Fruit fly (Drosophila melanogaster) whole organism, embryonic: ENCODE data around the gene IscU.

ENCODE experiments used
- Ada2b ChIP-seq: fragments of 200-800 bp; sonication (Bioruptor generic); IDR thresholded peaks from 2 replicates; pipeline ENCODE4 v1.3.6; 2022; ENCODE audit warnings: missing biosample characterization, missing genetic modification characterization
- CG10147 ChIP-seq: fragments of 200-800 bp; sonication (Bioruptor generic); optimal IDR thresholded peaks from 2 replicates; lab custom pipeline; 2019; ENCODE audit warnings: missing biosample characterization, mild to moderate bottlenecking, missing genetic modification characterization, moderate library complexity
- CG11560 ChIP-seq: fragments of 200-800 bp; sonication (Bioruptor generic); IDR thresholded peaks from 3 replicates; pipeline ENCODE4 v1.3.6; 2022; ENCODE audit warnings: missing biosample characterization, missing genetic modification characterization
- CG12769 ChIP-seq: fragments of 200-800 bp; sonication (Bioruptor generic); optimal IDR thresholded peaks from 2 replicates; lab custom pipeline; 2019; ENCODE audit warnings: missing biosample characterization, mild to moderate bottlenecking, missing genetic modification characterization, moderate library complexity
- CG13296 ChIP-seq: fragments of 200-800 bp; sonication (Bioruptor generic); optimal IDR thresholded peaks from 3 replicates; lab custom pipeline; 2018; ENCODE audit warnings: missing biosample characterization, mild to moderate bottlenecking, missing genetic modification characterization
- CG13894 ChIP-seq: fragments of 200-800 bp; sonication (Bioruptor generic); optimal IDR thresholded peaks from 3 replicates; lab custom pipeline; 2018; ENCODE audit warnings: missing biosample characterization, mild to moderate bottlenecking, missing genetic modification characterization, moderate library complexity
- CG1647 ChIP-seq: fragments of 200-800 bp; sonication (Bioruptor generic); optimal IDR thresholded peaks from 3 replicates; lab custom pipeline; 2016; ENCODE audit warnings: missing biosample characterization, missing genetic modification characterization
- CG16863 ChIP-seq: fragments of 200-800 bp; sonication (Bioruptor generic); optimal IDR thresholded peaks from 3 replicates; lab custom pipeline; 2016; ENCODE audit warnings: missing biosample characterization, missing genetic modification characterization
- CG17361 ChIP-seq: fragments of 200-800 bp; sonication (Bioruptor generic); IDR thresholded peaks from 3 replicates; pipeline ENCODE4 v1.3.6; 2022; ENCODE audit warnings: missing biosample characterization, missing genetic modification characterization
- CG18619 ChIP-seq: fragments of 200-800 bp; sonication (Bioruptor generic); optimal IDR thresholded peaks from 3 replicates; lab custom pipeline; 2017; ENCODE audit warnings: missing biosample characterization, mild to moderate bottlenecking, missing genetic modification characterization
- CG2202 ChIP-seq: fragments of 200-800 bp; sonication (Bioruptor generic); optimal IDR thresholded peaks from 2 replicates; lab custom pipeline; 2018; ENCODE audit warnings: missing biosample characterization, mild to moderate bottlenecking, missing genetic modification characterization
- CG32772 ChIP-seq: fragments of 200-800 bp; sonication (Bioruptor generic); IDR thresholded peaks from 2 replicates; pipeline ENCODE4 v1.3.6; 2022; ENCODE audit warnings: missing biosample characterization, missing genetic modification characterization
- CG34376 ChIP-seq: fragments of 200-800 bp; sonication (Bioruptor generic); optimal IDR thresholded peaks from 2 replicates; lab custom pipeline; 2018; ENCODE audit warnings: missing biosample characterization, mild to moderate bottlenecking, missing genetic modification characterization
- CG3726 ChIP-seq: fragments of 200-800 bp; sonication (Bioruptor generic); IDR thresholded peaks from 3 replicates; pipeline ENCODE4, ENCODE4 v1.3.6; 2022; ENCODE audit warnings: missing biosample characterization, missing genetic modification characterization
- CG42726 ChIP-seq: fragments of 200-800 bp; sonication (Bioruptor generic); IDR thresholded peaks from 2 replicates; pipeline ENCODE4 v1.3.6; 2022; ENCODE audit warnings: missing biosample characterization, missing genetic modification characterization; ENCODE audit not compliant: partially characterized antibody
- CG4424 ChIP-seq: fragments of 200-800 bp; sonication (Bioruptor generic); optimal IDR thresholded peaks from 3 replicates; lab custom pipeline; 2016; ENCODE audit warnings: missing biosample characterization, missing genetic modification characterization
- CG4854 ChIP-seq: fragments of 200-800 bp; sonication (Bioruptor generic); optimal IDR thresholded peaks from 2 replicates; lab custom pipeline; 2016; ENCODE audit warnings: missing biosample characterization, missing genetic modification characterization, inconsistent platforms
- CG6254 ChIP-seq: fragments of 200-800 bp; sonication (Bioruptor generic); optimal IDR thresholded peaks from 3 replicates; lab custom pipeline; 2017; ENCODE audit warnings: mild to moderate bottlenecking, missing biosample characterization, missing genetic modification reagents, missing genetic modification characterization
- CG6854 ChIP-seq: fragments of 200-800 bp; sonication (Bioruptor generic); optimal IDR thresholded peaks from 3 replicates; lab custom pipeline; 2017; ENCODE audit warnings: missing biosample characterization, mild to moderate bottlenecking, missing genetic modification characterization
- CG7556 ChIP-seq: fragments of 200-800 bp; sonication (Bioruptor generic); optimal IDR thresholded peaks from 2 replicates; lab custom pipeline; 2017; ENCODE audit warnings: missing biosample characterization, mild to moderate bottlenecking, missing genetic modification characterization
- CG7987 ChIP-seq: fragments of 200-800 bp; sonication (Bioruptor generic); optimal IDR thresholded peaks from 2 replicates; lab custom pipeline; 2018; ENCODE audit warnings: missing biosample characterization, mild to moderate bottlenecking, missing genetic modification characterization, moderate library complexity
- CG8290 ChIP-seq, 3 experiments: fragments of 200-800 bp; sonication (Bioruptor generic); optimal IDR thresholded peaks; 2 replicates each; lab custom pipeline; 2016 to 2019; ENCODE audit warnings: missing biosample characterization in 3 of 3, missing genetic modification characterization in 3 of 3, mild to moderate bottlenecking in 2 of 3, moderate library complexity in 1 of 3
- Deaf1 ChIP-seq: fragments of 200-800 bp; optimal IDR thresholded peaks from 3 replicates; lab custom pipeline; 2019; ENCODE audit warnings: missing biosample characterization, mild to moderate bottlenecking, missing genetic modification characterization, moderate library complexity
- Doc2 ChIP-seq: fragments of 200-800 bp; sonication (Bioruptor generic); IDR thresholded peaks from 2 replicates; pipeline ENCODE4 v1.3.6; 2022; ENCODE audit warnings: missing biosample characterization, missing genetic modification characterization
- Eip74EF ChIP-seq, 2 experiments: fragments of 200-800 bp in 1 of 2; fragments of >200 bp in 1 of 2; sonication (Bioruptor generic) in 1 of 2; optimal IDR thresholded peaks; 2 replicates each; lab custom pipeline; 2017 to 2019; ENCODE audit warnings: missing biosample characterization in 2 of 2, missing genetic modification characterization in 2 of 2, mild to moderate bottlenecking in 1 of 2, moderate library complexity in 1 of 2
- Ets97D ChIP-seq: fragments of 200-800 bp; sonication (Bioruptor generic); optimal IDR thresholded peaks from 3 replicates; lab custom pipeline; 2016; ENCODE audit warnings: missing biosample characterization, missing genetic modification characterization
- Hey ChIP-seq: fragments of 200-800 bp; sonication (Bioruptor generic); optimal IDR thresholded peaks from 3 replicates; lab custom pipeline; 2018; ENCODE audit warnings: missing biosample characterization, mild to moderate bottlenecking, missing genetic modification characterization
- HmgZ ChIP-seq: fragments of 200-800 bp; sonication (Bioruptor generic); optimal IDR thresholded peaks from 2 replicates; lab custom pipeline; 2018; ENCODE audit warnings: missing biosample characterization, mild to moderate bottlenecking, missing genetic modification characterization
- Hmr ChIP-seq: fragments of 200-800 bp; sonication (Bioruptor generic); optimal IDR thresholded peaks from 3 replicates; lab custom pipeline; 2017; ENCODE audit warnings: mild to moderate bottlenecking, missing biosample characterization, missing genetic modification reagents, missing genetic modification characterization
- Hmx ChIP-seq: fragments of 200-800 bp; sonication (Bioruptor generic); optimal IDR thresholded peaks from 2 replicates; lab custom pipeline; 2016; ENCODE audit warnings: missing biosample characterization, missing genetic modification characterization
- Hr3 ChIP-seq: fragments of 200-800 bp; sonication (Bioruptor generic); optimal IDR thresholded peaks from 3 replicates; lab custom pipeline; 2016; ENCODE audit warnings: missing biosample characterization, missing genetic modification characterization
- Kr ChIP-seq: fragments of 200-800 bp; sonication (Bioruptor generic); optimal IDR thresholded peaks from 2 replicates; lab custom pipeline; 2017; ENCODE audit warnings: missing biosample characterization, mild to moderate bottlenecking, missing genetic modification characterization
- Med ChIP-seq: fragments of 200-800 bp; sonication (Bioruptor generic); peaks from one replicate; lab custom pipeline; 2016; ENCODE audit warnings: missing biosample characterization, missing genetic modification characterization, mild to moderate bottlenecking, inconsistent platforms, moderate library complexity
- Mes4 ChIP-seq: fragments of 200-800 bp; sonication (Bioruptor generic); optimal IDR thresholded peaks from 2 replicates; lab custom pipeline; 2016; ENCODE audit warnings: missing biosample characterization, missing genetic modification characterization
- Opbp ChIP-seq: fragments of 200-800 bp; sonication (Bioruptor generic); IDR thresholded peaks from 3 replicates; pipeline ENCODE4 v1.3.6; 2022; ENCODE audit warnings: missing biosample characterization, missing genetic modification characterization; ENCODE audit not compliant: partially characterized antibody
- Optix ChIP-seq: fragments of 200-800 bp; sonication (Bioruptor generic); IDR thresholded peaks from 3 replicates; pipeline ENCODE4 v1.3.6; 2022; ENCODE audit warnings: missing biosample characterization, missing genetic modification characterization
- Sox100B ChIP-seq: fragments of 200-800 bp; sonication (Bioruptor generic); optimal IDR thresholded peaks from 3 replicates; lab custom pipeline; 2018; ENCODE audit warnings: missing biosample characterization, mild to moderate bottlenecking, missing genetic modification characterization
- Sry-β ChIP-seq: fragments of 200-800 bp; sonication (Bioruptor generic); optimal IDR thresholded peaks from 2 replicates; lab custom pipeline; 2018; ENCODE audit warnings: missing biosample characterization, mild to moderate bottlenecking, missing genetic modification characterization, moderate library complexity
- bcd ChIP-seq: fragments of 200-800 bp; sonication (Bioruptor generic); optimal IDR thresholded peaks from 2 replicates; lab custom pipeline; 2017; ENCODE audit warnings: missing biosample characterization, mild to moderate bottlenecking, missing genetic modification characterization
- btn ChIP-seq: fragments of 200-800 bp; sonication (Bioruptor generic); optimal IDR thresholded peaks from 2 replicates; lab custom pipeline; 2016; ENCODE audit warnings: missing biosample characterization, missing genetic modification characterization
- dysf ChIP-seq: fragments of 200-800 bp; sonication (Bioruptor generic); IDR thresholded peaks from 3 replicates; pipeline ENCODE4 v1.3.6; 2022; ENCODE audit warnings: missing biosample characterization, missing genetic modification characterization
- fd3F ChIP-seq: fragments of 200-800 bp; sonication (Bioruptor generic); optimal IDR thresholded peaks from 2 replicates; lab custom pipeline; 2018; ENCODE audit warnings: missing biosample characterization, mild to moderate bottlenecking, missing genetic modification characterization, moderate library complexity
- gfzf ChIP-seq: fragments of 200-800 bp; sonication (Bioruptor generic); optimal IDR thresholded peaks from 2 replicates; lab custom pipeline; 2016; ENCODE audit warnings: missing biosample characterization, mild to moderate bottlenecking, missing genetic modification characterization, moderate library complexity
- hth ChIP-seq: fragments of >200 bp; optimal IDR thresholded peaks from 2 replicates; lab custom pipeline; 2017; ENCODE audit warnings: inconsistent platforms
- nmo ChIP-seq: fragments of 200-800 bp; sonication (Bioruptor generic); optimal IDR thresholded peaks from 2 replicates; lab custom pipeline; 2018; ENCODE audit warnings: missing biosample characterization, mild to moderate bottlenecking, missing genetic modification characterization, moderate library complexity
- ranshi ChIP-seq: fragments of 200-800 bp; sonication (Bioruptor generic); IDR thresholded peaks from 2 replicates; pipeline ENCODE4 v1.3.6; 2022; ENCODE audit warnings: missing biosample characterization, missing genetic modification characterization
- sim ChIP-seq: fragments of 200-800 bp; sonication (Bioruptor generic); IDR thresholded peaks from 2 replicates; pipeline ENCODE4 v1.3.6; 2022; ENCODE audit warnings: missing biosample characterization, missing genetic modification characterization
- sqz ChIP-seq: fragments of 200-800 bp; sonication (Bioruptor generic); optimal IDR thresholded peaks from 3 replicates; lab custom pipeline; 2018; ENCODE audit warnings: missing biosample characterization, mild to moderate bottlenecking, missing genetic modification characterization
- tll ChIP-seq, 2 experiments: fragments of 200-800 bp in 1 of 2; fragments of >200 bp in 1 of 2; sonication (Bioruptor generic) in 1 of 2; optimal IDR thresholded peaks; 2 replicates each; lab custom pipeline; 2017 to 2019; ENCODE audit warnings: missing biosample characterization in 2 of 2, missing genetic modification characterization in 2 of 2, mild to moderate bottlenecking in 1 of 2, moderate library complexity in 1 of 2
- toy ChIP-seq: fragments of 200-800 bp; sonication (Bioruptor generic); IDR thresholded peaks from 2 replicates; pipeline ENCODE4 v1.3.6; 2022; ENCODE audit warnings: missing biosample characterization, missing genetic modification characterization
- vvl ChIP-seq: fragments of 200-800 bp; sonication (Bioruptor generic); IDR thresholded peaks from 2 replicates; pipeline ENCODE4 v1.3.6; 2022; ENCODE audit warnings: missing biosample characterization, missing genetic modification characterization

The IscU gene

DNA sequence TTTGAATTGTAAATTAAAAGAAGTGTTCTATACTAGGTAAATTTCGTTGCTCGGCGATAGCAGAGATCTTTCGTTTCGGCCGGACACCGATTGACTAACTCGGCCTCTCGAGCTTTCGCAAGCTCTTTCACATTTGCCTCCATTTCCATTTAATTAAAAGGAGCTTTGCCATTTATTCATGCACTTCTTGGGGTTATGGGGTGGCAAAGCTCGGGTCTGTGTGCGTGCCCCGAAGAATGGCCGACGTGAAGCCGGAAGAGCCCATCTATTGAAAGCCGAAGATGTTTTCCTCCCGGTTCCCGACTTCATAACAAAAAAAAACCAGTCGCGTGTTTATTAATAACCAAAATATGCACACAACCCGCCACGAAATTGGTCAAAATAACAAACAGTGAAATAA lies 24.1 kb downstream of the IscU start:
- no peak for TF ChIP-seq CG6854 (GFP tag; lab: Kevin White, UChicago)
- TF ChIP-seq ranshi (GFP tag; lab: Robert Waterston, UW): no peak
- TF ChIP-seq vvl (GFP tag; lab: Robert Waterston, UW): peak; percentile 54; the same call in 1 of the 2 replicates
- TF ChIP-seq tll (GFP tag; optimal IDR thresholded peaks at IDR 0.05; lab: Kevin White, UChicago): no peak
- TF ChIP-seq Kr: no peak
- TF ChIP-seq gfzf (GFP tag; lab: Kevin White, UChicago): no peak
- peak; percentile 38 for TF ChIP-seq CG13296 (GFP tag; lab: Kevin White, UChicago)
- TF ChIP-seq Hr3 (GFP tag; lab: Kevin White, UChicago): no peak
- TF ChIP-seq toy (GFP tag; lab: Robert Waterston, UW): no peak
- no peak for TF ChIP-seq Doc2 (GFP tag; lab: Robert Waterston, UW)
- TF ChIP-seq Eip74EF (GFP tag; optimal IDR thresholded peaks at IDR 0.05; lab: Kevin White, UChicago): peak in 1 of 2 experiments; percentile 66
- TF ChIP-seq CG4854 (GFP tag; lab: Kevin White, UChicago): no peak
- TF ChIP-seq sqz: no peak
- TF ChIP-seq Sry-β (GFP tag; lab: Kevin White, UChicago): no peak
- no peak for TF ChIP-seq Sox100B (GFP tag; lab: Kevin White, UChicago)
- TF ChIP-seq CG2202 (tag; lab: Kevin White, UChicago): no peak
- no peak for TF ChIP-seq Optix (GFP tag; lab: Robert Waterston, UW)
- no peak for TF ChIP-seq CG10147
- no peak for TF ChIP-seq CG7556 (GFP tag; lab: Kevin White, UChicago)
- no peak for TF ChIP-seq hth (lab: Kevin White, UChicago)
- no peak for TF ChIP-seq CG42726 (GFP tag; lab: Robert Waterston, UW)
- TF ChIP-seq CG32772: no peak
- no peak for TF ChIP-seq nmo (GFP tag; lab: Kevin White, UChicago)
- peak; percentile 72 for TF ChIP-seq Med
- TF ChIP-seq sim (GFP tag; lab: Robert Waterston, UW): no peak
- no peak for TF ChIP-seq btn (GFP tag; lab: Kevin White, UChicago)
- TF ChIP-seq Hmr (GFP tag; lab: Kevin White, UChicago): peak; percentile 20
- TF ChIP-seq Mes4 (GFP tag; lab: Kevin White, UChicago): no peak
- TF ChIP-seq CG8290 (GFP tag; optimal IDR thresholded peaks at IDR 0.05; lab: Kevin White, UChicago): no peak
- TF ChIP-seq CG8290 (tag; optimal IDR thresholded peaks at IDR 0.05; lab: Kevin White, UChicago): peak in 1 of 2 experiments; percentile 11
- peak; percentile 26; the same call in 1 of the 3 replicates for TF ChIP-seq dysf
- no peak for TF ChIP-seq CG6254 (GFP tag; lab: Kevin White, UChicago)
- no peak for TF ChIP-seq Ada2b (GFP tag; lab: Robert Waterston, UW)
- no peak for TF ChIP-seq HmgZ
- peak; percentile 93 for TF ChIP-seq Deaf1 (tag; lab: Kevin White, UChicago)
- TF ChIP-seq Hey (tag; lab: Kevin White, UChicago): no peak
- peak; percentile 55 for TF ChIP-seq CG34376 (GFP tag; lab: Kevin White, UChicago)
- peak; percentile 54 for TF ChIP-seq CG12769 (tag; lab: Kevin White, UChicago)
- no peak for TF ChIP-seq fd3F
- TF ChIP-seq bcd (GFP tag; lab: Kevin White, UChicago): no peak
- no peak for TF ChIP-seq CG1647 (GFP tag; lab: Kevin White, UChicago)
- no peak for TF ChIP-seq CG18619
- TF ChIP-seq Ets97D: peak; percentile 16
- no peak for TF ChIP-seq CG11560 (tag; lab: Robert Waterston, UW)
- TF ChIP-seq Hmx (GFP tag; lab: Kevin White, UChicago): no peak
- TF ChIP-seq Opbp (GFP tag; lab: Robert Waterston, UW): no peak
- TF ChIP-seq CG16863: no peak
- no peak for TF ChIP-seq CG3726 (GFP tag; lab: Robert Waterston, UW)
- peak; percentile 12 for TF ChIP-seq CG7987 (GFP tag; lab: Kevin White, UChicago)
- TF ChIP-seq CG4424 (GFP tag; lab: Kevin White, UChicago): no peak
- no peak for TF ChIP-seq CG17361 (GFP tag; lab: Robert Waterston, UW)
- peak; percentile 90 for TF ChIP-seq CG13894
